Fruit fly (Drosophila melanogaster) whole organism, embryonic: ENCODE results near the gene Ptp10D.

ENCODE experiments used
- CG11504 ChIP-seq: fragments of 200-800 bp; sonication (Bioruptor generic); optimal IDR thresholded peaks from 3 replicates; lab custom pipeline; 2019; ENCODE audit warnings: missing biosample characterization, mild to moderate bottlenecking, missing genetic modification characterization, moderate library complexity
- CG11723 ChIP-seq: fragments of 200-800 bp; sonication (Bioruptor generic); optimal IDR thresholded peaks from 2 replicates; lab custom pipeline; 2017; ENCODE audit warnings: missing biosample characterization, mild to moderate bottlenecking, missing genetic modification characterization
- CG12236 ChIP-seq: fragments of 200-800 bp; sonication (Bioruptor generic); optimal IDR thresholded peaks from 2 replicates; lab custom pipeline; 2016; ENCODE audit warnings: missing biosample characterization, missing genetic modification characterization
- CG15479 ChIP-seq: fragments of 200-800 bp; sonication (Bioruptor generic); optimal IDR thresholded peaks from 3 replicates; lab custom pipeline; 2019; ENCODE audit warnings: missing biosample characterization, mild to moderate bottlenecking, missing genetic modification characterization, moderate library complexity
- CG15514 ChIP-seq: fragments of 200-800 bp; sonication (Bioruptor generic); optimal IDR thresholded peaks from 3 replicates; lab custom pipeline; 2017; ENCODE audit warnings: missing biosample characterization, missing genetic modification characterization, mild to moderate bottlenecking, moderate library complexity, missing genetic modification reagents
- CG15696 ChIP-seq: fragments of 200-800 bp; sonication (Bioruptor generic); optimal IDR thresholded peaks from 2 replicates; lab custom pipeline; 2019; ENCODE audit warnings: missing biosample characterization, mild to moderate bottlenecking, missing genetic modification characterization, moderate library complexity
- CG16813 ChIP-seq: fragments of 200-800 bp; sonication (Bioruptor generic); IDR thresholded peaks from 3 replicates; pipeline ENCODE4 v1.3.6; 2022; ENCODE audit warnings: missing biosample characterization, missing genetic modification characterization; ENCODE audit not compliant: partially characterized antibody
- CG16815 ChIP-seq: fragments of 200-800 bp; sonication (Bioruptor generic); optimal IDR thresholded peaks from 3 replicates; lab custom pipeline; 2017; ENCODE audit warnings: missing biosample characterization, mild to moderate bottlenecking, missing genetic modification characterization
- CG4424 ChIP-seq: fragments of 200-800 bp; sonication (Bioruptor generic); optimal IDR thresholded peaks from 3 replicates; lab custom pipeline; 2016; ENCODE audit warnings: missing biosample characterization, missing genetic modification characterization
- CG4820 ChIP-seq: fragments of 200-800 bp; sonication (Bioruptor generic); optimal IDR thresholded peaks from 3 replicates; lab custom pipeline; 2016; ENCODE audit warnings: missing biosample characterization, missing genetic modification characterization
- CG4854 ChIP-seq: fragments of 200-800 bp; sonication (Bioruptor generic); optimal IDR thresholded peaks from 2 replicates; lab custom pipeline; 2016; ENCODE audit warnings: missing biosample characterization, missing genetic modification characterization, inconsistent platforms
- CG6175 ChIP-seq: fragments of 200-800 bp; sonication (Bioruptor generic); IDR thresholded peaks from 3 replicates; pipeline ENCODE4 v1.3.6; 2022; ENCODE audit warnings: missing biosample characterization, missing genetic modification characterization
- CG6689 ChIP-seq: fragments of 200-800 bp; sonication (Bioruptor generic); IDR thresholded peaks from 2 replicates; pipeline ENCODE4 v1.3.6; 2022; ENCODE audit warnings: missing biosample characterization, missing genetic modification characterization
- CG7357 ChIP-seq: fragments of 200-800 bp; sonication (Bioruptor generic); IDR thresholded peaks from 3 replicates; pipeline ENCODE4 v1.3.6; 2022; ENCODE audit warnings: missing biosample characterization, missing genetic modification characterization
- CG8290 ChIP-seq, 3 experiments: fragments of 200-800 bp; sonication (Bioruptor generic); optimal IDR thresholded peaks; 2 replicates each; lab custom pipeline; 2016 to 2019; ENCODE audit warnings: missing biosample characterization in 3 of 3, missing genetic modification characterization in 3 of 3, mild to moderate bottlenecking in 2 of 3, moderate library complexity in 1 of 3
- CrebB ChIP-seq: fragments of 200-800 bp; sonication (Bioruptor generic); optimal IDR thresholded peaks from 3 replicates; lab custom pipeline; 2018; ENCODE audit warnings: missing biosample characterization, mild to moderate bottlenecking, missing genetic modification characterization
- D19A ChIP-seq: fragments of 200-800 bp; optimal IDR thresholded peaks from 3 replicates; lab custom pipeline; 2019; ENCODE audit warnings: missing biosample characterization, mild to moderate bottlenecking, missing genetic modification characterization, moderate library complexity
- Dad ChIP-seq: fragments of 200-800 bp; sonication (Bioruptor generic); optimal IDR thresholded peaks from 3 replicates; lab custom pipeline; 2016; ENCODE audit warnings: missing biosample characterization, missing genetic modification characterization
- Fer1 ChIP-seq: fragments of 200-800 bp; sonication (Bioruptor generic); optimal IDR thresholded peaks from 2 replicates; lab custom pipeline; 2017; ENCODE audit warnings: missing biosample characterization, mild to moderate bottlenecking, missing genetic modification characterization
- H2.0 ChIP-seq: fragments of 200-800 bp; sonication (Bioruptor generic); IDR thresholded peaks from 2 replicates; pipeline ENCODE4 v1.3.6; 2022; ENCODE audit warnings: missing biosample characterization, missing genetic modification characterization
- HLHmδ ChIP-seq: fragments of 200-800 bp; sonication (Bioruptor generic); optimal IDR thresholded peaks from 2 replicates; lab custom pipeline; 2018; ENCODE audit warnings: missing biosample characterization, mild to moderate bottlenecking, missing genetic modification characterization, moderate library complexity
- Hmr ChIP-seq: fragments of 200-800 bp; sonication (Bioruptor generic); optimal IDR thresholded peaks from 3 replicates; lab custom pipeline; 2017; ENCODE audit warnings: mild to moderate bottlenecking, missing biosample characterization, missing genetic modification reagents, missing genetic modification characterization
- Jarid2 ChIP-seq: fragments of 200-800 bp; sonication (Bioruptor generic); optimal IDR thresholded peaks from 3 replicates; lab custom pipeline; 2017; ENCODE audit warnings: mild to moderate bottlenecking, missing biosample characterization, missing genetic modification reagents, missing genetic modification characterization
- Myb ChIP-seq: fragments of 200-800 bp; sonication (Bioruptor generic); optimal IDR thresholded peaks from 2 replicates; lab custom pipeline; 2016; ENCODE audit warnings: missing biosample characterization, missing genetic modification characterization
- Nf-YA ChIP-seq: fragments of 200-800 bp; sonication (Bioruptor generic); IDR thresholded peaks from 2 replicates; pipeline ENCODE4 v1.3.6; 2022; ENCODE audit warnings: missing biosample characterization, missing genetic modification characterization
- Sin3A ChIP-seq: fragments of >200 bp; optimal IDR thresholded peaks from 2 replicates; lab custom pipeline; 2018
- Sry-β ChIP-seq: fragments of 200-800 bp; sonication (Bioruptor generic); optimal IDR thresholded peaks from 2 replicates; lab custom pipeline; 2018; ENCODE audit warnings: missing biosample characterization, mild to moderate bottlenecking, missing genetic modification characterization, moderate library complexity
- Sry-δ ChIP-seq: fragments of 200-800 bp; sonication (Bioruptor generic); optimal IDR thresholded peaks from 2 replicates; lab custom pipeline; 2016; ENCODE audit warnings: missing biosample characterization, missing genetic modification characterization
- Tbp ChIP-seq: fragments of >200 bp; optimal IDR thresholded peaks from 2 replicates; lab custom pipeline; 2018; ENCODE audit warnings: missing biosample characterization, missing genetic modification characterization
- Usf ChIP-seq: fragments of 200-800 bp; sonication (Bioruptor generic); optimal IDR thresholded peaks from 2 replicates; lab custom pipeline; 2017; ENCODE audit warnings: missing genotype, missing biosample characterization, missing genetic modification characterization
- ap ChIP-seq: fragments of 200-800 bp; sonication (Bioruptor generic); IDR thresholded peaks from 2 replicates; pipeline ENCODE4 v1.3.6; 2022; ENCODE audit warnings: missing biosample characterization, missing genetic modification characterization
- ara ChIP-seq: fragments of 200-800 bp; sonication (Bioruptor generic); IDR thresholded peaks from 2 replicates; pipeline ENCODE4 v1.3.6; 2022; ENCODE audit warnings: missing biosample characterization, missing genetic modification characterization
- az2 ChIP-seq: fragments of 200-800 bp; sonication (Bioruptor generic); optimal IDR thresholded peaks from 3 replicates; lab custom pipeline; 2016; ENCODE audit warnings: missing biosample characterization, missing genetic modification characterization
- chinmo ChIP-seq: fragments of 200-800 bp; sonication (Bioruptor generic); IDR thresholded peaks from 4 replicates; pipeline ENCODE4 v1.3.6; 2022; ENCODE audit warnings: missing biosample characterization, missing genetic modification characterization; ENCODE audit not compliant: partially characterized antibody
- crol ChIP-seq: fragments of 200-800 bp; sonication (Bioruptor generic); IDR thresholded peaks from 2 replicates; pipeline ENCODE4 v1.3.6; 2022; ENCODE audit warnings: missing biosample characterization, missing genetic modification characterization
- cwo ChIP-seq: fragments of 200-800 bp; sonication (Bioruptor generic); optimal IDR thresholded peaks from 3 replicates; lab custom pipeline; 2017; ENCODE audit warnings: missing biosample characterization, missing genetic modification characterization, mild to moderate bottlenecking, moderate library complexity, missing genetic modification reagents
- ems ChIP-seq: fragments of 200-800 bp; sonication (Bioruptor generic); optimal IDR thresholded peaks from 3 replicates; lab custom pipeline; 2016; ENCODE audit warnings: missing biosample characterization, missing genetic modification characterization
- fd96Cb ChIP-seq: fragments of 200-800 bp; sonication (Bioruptor generic); optimal IDR thresholded peaks from 2 replicates; lab custom pipeline; 2018; ENCODE audit warnings: missing biosample characterization, mild to moderate bottlenecking, missing genetic modification characterization, moderate library complexity
- klu ChIP-seq: fragments of 200-800 bp; sonication (Bioruptor generic); IDR thresholded peaks from 2 replicates; pipeline ENCODE4 v1.3.6; 2022; ENCODE audit warnings: missing biosample characterization, missing genetic modification characterization
- lmd ChIP-seq: fragments of 200-800 bp; sonication (Bioruptor generic); IDR thresholded peaks from 2 replicates; pipeline ENCODE4 v1.3.6; 2022; ENCODE audit warnings: missing biosample characterization, missing genetic modification characterization
- mirr ChIP-seq: fragments of 200-800 bp; sonication (Bioruptor generic); optimal IDR thresholded peaks from 3 replicates; lab custom pipeline; 2018; ENCODE audit warnings: missing biosample characterization, mild to moderate bottlenecking, missing genetic modification characterization
- odd ChIP-seq: fragments of 200-800 bp; sonication (Bioruptor generic); optimal IDR thresholded peaks from 2 replicates; lab custom pipeline; 2017; ENCODE audit warnings: missing biosample characterization, mild to moderate bottlenecking, missing genetic modification characterization
- pb ChIP-seq: fragments of 200-800 bp; sonication (Bioruptor generic); optimal IDR thresholded peaks from 3 replicates; lab custom pipeline; 2016; ENCODE audit warnings: missing biosample characterization, missing genetic modification characterization
- pros ChIP-seq: fragments of 200-800 bp; sonication (Bioruptor generic); optimal IDR thresholded peaks from 3 replicates; lab custom pipeline; 2019; ENCODE audit warnings: missing biosample characterization, mild to moderate bottlenecking, missing genetic modification characterization, moderate library complexity
- repo ChIP-seq: fragments of 200-800 bp; sonication (Bioruptor generic); optimal IDR thresholded peaks from 2 replicates; lab custom pipeline; 2016; ENCODE audit warnings: missing biosample characterization, missing genetic modification characterization
- row ChIP-seq: fragments of 200-800 bp; sonication (Bioruptor generic); IDR thresholded peaks from 3 replicates; pipeline ENCODE4 v1.3.6; 2022; ENCODE audit warnings: missing biosample characterization, missing genetic modification characterization
- ssp ChIP-seq: fragments of 200-800 bp; sonication (Bioruptor generic); IDR thresholded peaks from 2 replicates; pipeline ENCODE4 v1.3.6; 2022; ENCODE audit warnings: missing biosample characterization, missing genetic modification characterization
- tna ChIP-seq: fragments of 200-800 bp; sonication (Bioruptor generic); IDR thresholded peaks from 2 replicates; pipeline ENCODE4 v1.3.6; 2022; ENCODE audit warnings: missing biosample characterization, missing genetic modification characterization; ENCODE audit not compliant: partially characterized antibody
- wor ChIP-seq: fragments of 200-800 bp; sonication (Bioruptor generic); IDR thresholded peaks from 2 replicates; pipeline ENCODE4 v1.3.6; 2022; ENCODE audit warnings: missing biosample characterization, missing genetic modification characterization

The Ptp10D gene

dm6 chrX:11580200-11580840, 41.5 kb upstream of the Ptp10D start, which contains the start of gene nod (continued):
- TF ChIP-seq wor (GFP tag; lab: Robert Waterston, UW) (peak; percentile 34; the same call in 1 of the 2 replicates), CG11504 (tag; lab: Kevin White, UChicago) (no peak), CG4854 (GFP tag; lab: Kevin White, UChicago) (peak; percentile 44), pros (no peak), cwo (GFP tag; lab: Kevin White, UChicago) (peak; percentile 46), Fer1 (GFP tag; lab: Kevin White, UChicago) (peak; percentile 76), CG16813 (GFP tag; lab: Robert Waterston, UW) (peak; percentile 63), D19A (tag; lab: Kevin White, UChicago) (peak; percentile 24), lmd (GFP tag; lab: Robert Waterston, UW) (peak; percentile 42; the same call in 1 of the 2 replicates), CG6689 (peak; percentile 47; the same call in 1 of the 2 replicates), ssp (GFP tag; lab: Robert Waterston, UW) (peak; percentile 26; the same call in 1 of the 2 replicates), CG11723 (GFP tag; lab: Kevin White, UChicago) (no peak), Nf-YA (GFP tag; lab: Robert Waterston, UW) (peak; percentile 35; the same call in 1 of the 2 replicates), HLHmδ (no peak), CrebB (peak; percentile 7), ems (GFP tag; lab: Kevin White, UChicago) (peak; percentile 78), Sry-β (peak; percentile 11), CG8290 (GFP tag; optimal IDR thresholded peaks at IDR 0.05; lab: Kevin White, UChicago) (peak; percentile 61), CG8290 (tag; optimal IDR thresholded peaks at IDR 0.05; lab: Kevin White, UChicago) (peak; percentile 69 to 87), Tbp (GFP tag; lab: Kevin White, UChicago) (no peak), chinmo (GFP tag; lab: Robert Waterston, UW) (no peak), Sin3A (lab: Kevin White, UChicago) (peak; percentile 89), CG15696 (peak; percentile 41), pb (GFP tag; lab: Kevin White, UChicago) (peak; percentile 55), CG16815 (no peak), Myb (GFP tag; lab: Kevin White, UChicago) (peak; percentile 97), H2.0 (peak; percentile 44; the same call in 1 of the 2 replicates), klu (GFP tag; lab: Robert Waterston, UW) (peak; percentile 34; the same call in 1 of the 2 replicates), row (GFP tag; lab: Robert Waterston, UW) (peak; percentile 64), tna (GFP tag; lab: Robert Waterston, UW) (peak; percentile 38; the same call in 1 of the 2 replicates), fd96Cb (tag; lab: Kevin White, UChicago) (peak; percentile 45), mirr (GFP tag; lab: Kevin White, UChicago) (peak; percentile 42), CG7357 (GFP tag; lab: Robert Waterston, UW) (peak; percentile 13; the same call in 1 of the 3 replicates), Dad (GFP tag; lab: Kevin White, UChicago) (peak; percentile 51), CG12236 (GFP tag; lab: Kevin White, UChicago) (no peak), Jarid2 (GFP tag; lab: Kevin White, UChicago) (no peak), CG15479 (peak; percentile 66), Usf (GFP tag; lab: Kevin White, UChicago) (no peak), az2 (GFP tag; lab: Kevin White, UChicago) (peak; percentile 61), ap (GFP tag; lab: Robert Waterston, UW) (peak; percentile 48), CG15514 (GFP tag; lab: Kevin White, UChicago) (peak; percentile 79), CG4820 (GFP tag; lab: Kevin White, UChicago) (peak; percentile 56), repo (GFP tag; lab: Kevin White, UChicago) (peak; percentile 36), odd (GFP tag; lab: Kevin White, UChicago) (no peak), ara (GFP tag; lab: Robert Waterston, UW) (peak; percentile 50; the same call in 1 of the 2 replicates), Sry-δ (GFP tag; lab: Kevin White, UChicago) (peak; percentile 97), CG4424 (GFP tag; lab: Kevin White, UChicago) (peak; percentile 23), Hmr (peak; percentile 86), crol (GFP tag; lab: Robert Waterston, UW) (no peak), CG6175 (GFP tag; lab: Robert Waterston, UW) (no peak)
